Worm (Caenorhabditis elegans) whole organism, L2 larva: ENCODE measurements around the gene grwd-1.

Source experiments
- C34F6.9 ChIP-seq: fragments of 150-350 bp; optimal IDR thresholded peaks from 2 replicates; lab custom pipeline; 2014; ENCODE audit warnings: missing biosample characterization, missing genetic modification characterization
- R02D3.7 ChIP-seq: fragments of 150-350 bp; optimal IDR thresholded peaks from 2 replicates; lab custom pipeline; 2014; ENCODE audit warnings: missing biosample characterization, missing genetic modification characterization
- Y55F3AM.14 ChIP-seq: fragments of 200-800 bp; sonication (Bioruptor generic); optimal IDR thresholded peaks from 2 replicates; lab custom pipeline; 2018; ENCODE audit warnings: mild to moderate bottlenecking, missing genetic modification characterization, missing compliant biosample characterization
- alr-1 ChIP-seq: fragments of 150-350 bp; optimal IDR thresholded peaks from 2 replicates; lab custom pipeline; 2014; ENCODE audit warnings: missing biosample characterization, missing genetic modification characterization
- aly-2 ChIP-seq: fragments of 150-350 bp; optimal IDR thresholded peaks from 2 replicates; lab custom pipeline; 2014; ENCODE audit warnings: missing biosample characterization, missing genetic modification characterization
- ama-1 ChIP-seq: fragments of 150-350 bp; optimal IDR thresholded peaks from 2 replicates; lab custom pipeline; 2018; ENCODE audit warnings: inconsistent platforms
- blmp-1 ChIP-seq: sonication (generic microtip); optimal IDR thresholded peaks from 2 replicates; lab custom pipeline; 2017; ENCODE audit warnings: missing genetic modification characterization, mild to moderate bottlenecking, missing compliant biosample characterization, antibody characterized with exemption, moderate library complexity; ENCODE audit not compliant: insufficient read depth
- ceh-16 ChIP-seq: fragments of 150-350 bp; optimal IDR thresholded peaks from 2 replicates; lab custom pipeline; 2014; ENCODE audit warnings: missing biosample characterization, missing genetic modification characterization
- crh-2 ChIP-seq: sonication (generic microtip); optimal IDR thresholded peaks from 2 replicates; lab custom pipeline; 2017; ENCODE audit warnings: missing biosample characterization, missing genetic modification characterization
- elt-3 ChIP-seq: sonication (generic microtip); optimal IDR thresholded peaks from 2 replicates; lab custom pipeline; 2017; ENCODE audit warnings: missing biosample characterization, missing genetic modification characterization
- fos-1 ChIP-seq: fragments of 150-350 bp; optimal IDR thresholded peaks from 2 replicates; lab custom pipeline; 2014; ENCODE audit warnings: missing biosample characterization, missing genetic modification characterization
- gmeb-1 ChIP-seq: fragments of 150-350 bp; optimal IDR thresholded peaks from 2 replicates; lab custom pipeline; 2014; ENCODE audit warnings: missing biosample characterization, missing genetic modification characterization
- lin-11 ChIP-seq: fragments of 150-350 bp; sonication (generic microtip); optimal IDR thresholded peaks from 2 replicates; lab custom pipeline; 2014; ENCODE audit warnings: missing biosample characterization, missing genetic modification characterization, inconsistent platforms, mixed read lengths
- lin-13 ChIP-seq: fragments of 150-350 bp; optimal IDR thresholded peaks from 2 replicates; lab custom pipeline; 2014; ENCODE audit warnings: missing biosample characterization, missing genetic modification reagents, missing genetic modification characterization
- lin-39 ChIP-seq: fragments of 150-350 bp; optimal IDR thresholded peaks from 2 replicates; lab custom pipeline; 2014; ENCODE audit warnings: missing biosample characterization, missing genetic modification reagents, missing genetic modification characterization
- lsy-2 ChIP-seq, 2 experiments: fragments of 150-350 bp in 1 of 2; sonication (generic microtip) in 1 of 2; optimal IDR thresholded peaks; 2 replicates each; lab custom pipeline; 2014 to 2017; ENCODE audit warnings: missing biosample characterization in 2 of 2, missing genetic modification characterization in 2 of 2
- mbf-1 ChIP-seq: sonication (generic microtip); optimal IDR thresholded peaks from 2 replicates; lab custom pipeline; 2017; ENCODE audit warnings: missing biosample characterization, missing genetic modification characterization
- nhr-11 ChIP-seq: fragments of 150-350 bp; optimal IDR thresholded peaks from 2 replicates; lab custom pipeline; 2014; ENCODE audit warnings: missing biosample characterization, missing genetic modification characterization
- nhr-129 ChIP-seq: fragments of 150-350 bp; optimal IDR thresholded peaks from 2 replicates; lab custom pipeline; 2014; ENCODE audit warnings: missing biosample characterization, missing genetic modification characterization
- nhr-23 ChIP-seq: fragments of 150-350 bp; optimal IDR thresholded peaks from 2 replicates; lab custom pipeline; 2014; ENCODE audit warnings: missing biosample characterization, missing genetic modification reagents, missing genetic modification characterization
- nhr-237 ChIP-seq: fragments of 150-350 bp; optimal IDR thresholded peaks from 2 replicates; lab custom pipeline; 2014; ENCODE audit warnings: missing biosample characterization, missing genetic modification characterization
- nhr-25 ChIP-seq: fragments of 150-350 bp; sonication (generic microtip); optimal IDR thresholded peaks from 3 replicates; lab custom pipeline; 2014; ENCODE audit warnings: missing biosample characterization, missing genetic modification characterization
- nhr-77 ChIP-seq: fragments of 150-350 bp; optimal IDR thresholded peaks from 2 replicates; lab custom pipeline; 2014; ENCODE audit warnings: missing biosample characterization, missing genetic modification characterization
- sem-4 ChIP-seq: fragments of 150-350 bp; optimal IDR thresholded peaks from 2 replicates; lab custom pipeline; 2014; ENCODE audit warnings: missing biosample characterization, missing genetic modification reagents, missing genetic modification characterization
- skn-1 ChIP-seq: sonication (generic microtip); optimal IDR thresholded peaks from 2 replicates; lab custom pipeline; 2017; ENCODE audit warnings: missing biosample characterization, missing genetic modification characterization
- sma-3 ChIP-seq: sonication (generic microtip); optimal IDR thresholded peaks from 2 replicates; lab custom pipeline; 2016; ENCODE audit warnings: missing genetic modification reagents, missing genetic modification characterization, missing compliant biosample characterization
- sma-9 ChIP-seq, 2 experiments: fragments of 150-350 bp in 1 of 2; sonication (generic microtip) in 1 of 2; optimal IDR thresholded peaks; 2 replicates each; lab custom pipeline; 2014 to 2016; ENCODE audit warnings: missing genetic modification characterization in 2 of 2, mild to moderate bottlenecking in 1 of 2, missing biosample characterization in 1 of 2, missing compliant biosample characterization in 1 of 2, missing genetic modification reagents in 1 of 2, moderate library complexity in 1 of 2
- unc-39 ChIP-seq: fragments of 150-350 bp; optimal IDR thresholded peaks from 2 replicates; lab custom pipeline; 2014; ENCODE audit warnings: missing biosample characterization, missing genetic modification characterization
- unc-55 ChIP-seq: fragments of 150-350 bp; sonication (generic microtip); optimal IDR thresholded peaks from 3 replicates; lab custom pipeline; 2014; ENCODE audit warnings: missing biosample characterization, missing genetic modification reagents, missing genetic modification characterization
- ztf-11 ChIP-seq: sonication (generic microtip); optimal IDR thresholded peaks from 2 replicates; lab custom pipeline; 2017; ENCODE audit warnings: missing biosample characterization, missing genetic modification characterization
- ztf-4 ChIP-seq: fragments of 150-350 bp; optimal IDR thresholded peaks from 2 replicates; lab custom pipeline; 2014; ENCODE audit warnings: missing biosample characterization, missing genetic modification characterization

Gene grwd-1

DNA sequence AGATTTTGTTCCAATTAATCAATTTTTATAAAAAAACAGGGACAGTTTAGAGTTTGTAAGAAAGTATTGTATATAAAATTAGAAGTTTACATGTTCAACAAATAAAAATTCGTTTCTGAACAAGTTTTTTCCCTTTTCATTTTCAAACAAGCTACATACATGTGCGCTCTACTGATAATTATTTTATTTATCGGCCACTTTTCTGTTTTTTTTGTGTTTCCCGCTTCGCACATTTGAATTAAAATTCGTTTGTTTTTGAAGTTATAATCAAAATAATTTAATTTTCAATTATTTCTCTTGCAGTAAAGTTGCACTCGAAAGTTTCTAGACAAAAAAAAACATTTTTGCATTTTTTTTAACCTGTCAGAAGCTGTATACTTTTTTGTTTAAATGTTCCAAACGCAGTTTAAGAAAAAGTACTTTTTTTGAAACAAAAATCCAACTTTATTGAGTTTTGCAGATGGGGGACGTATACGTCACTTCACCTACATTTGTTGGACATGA lies 37.5 kb downstream of the grwd-1 start, which contains the start of gene hira-1:
Gene hira-1 (plus strand): TSS at position 454 of the 504 bp plus-strand sequence.
- TF ChIP-seq C34F6.9 (tag; lab: Kevin White, UChicago) (peak; percentile 78), lsy-2 (tag; optimal IDR thresholded peaks at IDR 0.05; lab: Kevin White, UChicago) (peak in 1 of 2 experiments; percentile 56), sem-4 (tag; lab: Kevin White, UChicago) (peak; percentile 52), lin-13 (GFP tag; lab: Kevin White, UChicago) (peak; percentile 17), sma-3 (no peak), unc-55 (GFP tag; lab: Kevin White, UChicago) (peak; percentile 70), crh-2 (tag; lab: Kevin White, UChicago) (peak; percentile 38), gmeb-1 (tag; lab: Kevin White, UChicago) (peak; percentile 47), lin-39 (tag; lab: Kevin White, UChicago) (no peak)

ce11 chrIII:5193266-5193665 lies 40.0 kb downstream of the grwd-1 start:
- TF ChIP-seq sem-4 (tag; lab: Kevin White, UChicago) (no peak), crh-2 (tag; lab: Kevin White, UChicago) (no peak), sma-9 (GFP tag; optimal IDR thresholded peaks at IDR 0.05; lab: Kevin White, UChicago) (no peak), sma-9 (tag; optimal IDR thresholded peaks at IDR 0.05; lab: Kevin White, UChicago) (no peak), lin-11 (tag; lab: Kevin White, UChicago) (no peak), mbf-1 (no peak), aly-2 (tag; lab: Kevin White, UChicago) (no peak), skn-1 (tag; lab: Kevin White, UChicago) (no peak), unc-39 (tag; lab: Kevin White, UChicago) (no peak)

DNA sequence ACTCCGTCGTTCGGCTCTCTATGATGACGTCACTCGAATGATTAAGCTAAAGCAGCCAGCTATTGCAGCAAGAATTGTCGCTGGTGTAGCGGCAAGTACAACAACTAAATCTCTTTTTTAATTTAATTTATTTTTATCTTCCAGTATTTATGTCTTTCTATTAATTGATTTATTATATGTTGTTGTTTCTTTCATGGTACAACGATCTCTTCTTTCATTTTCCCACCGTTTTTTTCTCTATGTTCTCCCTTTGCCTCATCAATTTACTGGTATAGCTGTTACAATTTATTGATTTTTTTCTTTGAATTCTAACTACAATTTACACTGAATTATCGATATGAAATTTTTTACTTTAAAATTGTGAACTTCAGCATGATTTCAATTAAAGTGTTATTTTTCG lies 42.4 kb downstream of the grwd-1 start, which contains the start of gene moc-6:
Gene moc-6 (plus strand): TSS at position 301 of the 400 bp plus-strand sequence.
- TF ChIP-seq C34F6.9 (tag; lab: Kevin White, UChicago) (peak; percentile 32), aly-2 (tag; lab: Kevin White, UChicago) (no peak)

ce11 chrIII:5196298-5197045 lies 43.2 kb downstream of the grwd-1 start:
- TF ChIP-seq gmeb-1 (tag; lab: Kevin White, UChicago) = no peak
- peak; percentile 26 for TF ChIP-seq ama-1 (lab: Kevin White, UChicago)
- TF ChIP-seq ztf-4 (tag; lab: Kevin White, UChicago) = peak; percentile 66
- TF ChIP-seq crh-2 (tag; lab: Kevin White, UChicago) = peak; percentile 11
- TF ChIP-seq nhr-77 (tag; lab: Kevin White, UChicago) = no peak
- no peak for TF ChIP-seq alr-1 (tag; lab: Kevin White, UChicago)
- TF ChIP-seq sma-3 = peak; percentile 2
- peak; percentile 57 for TF ChIP-seq nhr-129 (tag; lab: Kevin White, UChicago)
- TF ChIP-seq, all 48 proteins: peak for 5

ce11 chrIII:5199577-5199976 lies 46.3 kb downstream of the grwd-1 start, which contains the start of gene emb-8:
emb-8 (minus strand) TSS chrIII:5199677.
- TF ChIP-seq Y55F3AM.14 = no peak
- no peak for TF ChIP-seq ceh-16 (tag; lab: Kevin White, UChicago)
- TF ChIP-seq skn-1 (tag; lab: Kevin White, UChicago) = no peak
- TF ChIP-seq nhr-11 (tag; lab: Kevin White, UChicago) = no peak
- no peak for TF ChIP-seq nhr-237 (tag; lab: Kevin White, UChicago)
- TF ChIP-seq aly-2 (tag; lab: Kevin White, UChicago) = no peak
- no peak for TF ChIP-seq unc-39 (tag; lab: Kevin White, UChicago)
- no peak for TF ChIP-seq fos-1

DNA sequence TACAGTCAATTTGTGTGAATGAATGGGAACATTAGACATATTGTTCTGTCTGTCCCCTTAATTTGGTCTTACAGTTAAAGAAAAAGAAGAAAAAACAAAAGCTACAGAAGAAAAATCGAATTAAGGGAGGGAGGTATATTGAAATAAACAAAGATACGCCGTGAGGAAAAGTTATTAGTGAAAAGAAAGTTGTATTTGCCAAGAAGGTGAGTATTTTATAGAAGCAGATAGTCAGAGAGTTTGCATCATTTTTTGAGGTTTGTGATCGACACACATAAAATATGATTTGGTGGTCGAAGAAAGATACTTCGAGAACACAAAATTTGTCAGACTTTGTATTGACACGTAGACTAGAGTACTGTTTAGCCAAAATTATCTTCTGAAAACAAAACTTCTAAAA lies 47.1 kb downstream of the grwd-1 start:
- TF ChIP-seq ztf-11 (tag; lab: Kevin White, UChicago) = no peak
- peak; percentile 43 for TF ChIP-seq nhr-25 (tag; lab: Kevin White, UChicago)
- TF ChIP-seq crh-2 (tag; lab: Kevin White, UChicago) = peak; percentile 24
- peak; percentile 49 for TF ChIP-seq sma-9 (GFP tag; optimal IDR thresholded peaks at IDR 0.05; lab: Kevin White, UChicago)
- TF ChIP-seq sma-9 (tag; optimal IDR thresholded peaks at IDR 0.05; lab: Kevin White, UChicago) = no peak
- peak; percentile 32 for TF ChIP-seq gmeb-1 (tag; lab: Kevin White, UChicago)
- no peak for TF ChIP-seq elt-3 (tag; lab: Kevin White, UChicago)
- TF ChIP-seq nhr-23 (tag; lab: Kevin White, UChicago) = no peak
- TF ChIP-seq R02D3.7 = no peak
- peak; percentile 14 for TF ChIP-seq blmp-1
- peak; percentile 60 for TF ChIP-seq fos-1
- TF ChIP-seq nhr-129 (tag; lab: Kevin White, UChicago) = peak; percentile 91
- TF ChIP-seq, all 48 proteins: peak for 7
